Worm (Caenorhabditis elegans) whole organism, dauer: Measurements from ENCODE around the gene nape-2.

ENCODE experiments used
- unc-62 ChIP-seq: sonication (generic microtip); optimal IDR thresholded peaks from 2 replicates; lab custom pipeline; 2017; ENCODE audit warnings: missing biosample characterization, missing genetic modification reagents, missing genetic modification characterization

Gene nape-2

ce11 chrIV:3738655-3739403 lies at the start of gene nape-2:
TSS of gene nape-2 (minus strand) at chrIV:3738925.
- TF ChIP-seq unc-62, result no peak

- TF ChIP-seq unc-62, result no peak
Measured at ce11 chrIV:3783910-3784309, 45.2 kb upstream of the nape-2 start, which contains the start of gene glct-6. TSS of gene glct-6 (plus strand) at chrIV:3784210.

- no peak for TF ChIP-seq unc-62
Measured at ce11 chrIV:3781539-3781938, 42.8 kb upstream of the nape-2 start.

ce11 chrIV:3774160-3774559 lies 35.4 kb upstream of the nape-2 start:
- TF ChIP-seq unc-62, result no peak

ce11 chrIV:3767749-3768148 lies 29.0 kb upstream of the nape-2 start:
- TF ChIP-seq unc-62, result no peak

- TF ChIP-seq unc-62, result no peak
Measured at ce11 chrIV:3766589-3766988, 27.9 kb upstream of the nape-2 start, which contains the start of gene vab-2. TSS of gene vab-2 (minus strand) at chrIV:3766826.

- no peak for TF ChIP-seq unc-62
Measured at ce11 chrIV:3765457-3765856, 26.7 kb upstream of the nape-2 start.

- no peak for TF ChIP-seq unc-62
Measured at ce11 chrIV:3764012-3764549, 25.4 kb upstream of the nape-2 start.

- no peak for TF ChIP-seq unc-62
Measured at ce11 chrIV:3759823-3760222, 21.1 kb upstream of the nape-2 start.

- TF ChIP-seq unc-62, result no peak
Measured at ce11 chrIV:3755921-3756320, 17.2 kb upstream of the nape-2 start, which contains the start of gene best-20. TSS of gene best-20 (plus strand) at chrIV:3756221.

- TF ChIP-seq unc-62, result no peak
Measured at ce11 chrIV:3755355-3755754, 16.6 kb upstream of the nape-2 start, which contains the start of gene Y37E11AR.7. TSS of gene Y37E11AR.7 (minus strand) at chrIV:3755455.

- TF ChIP-seq unc-62, result no peak
Measured at ce11 chrIV:3752276-3752675, 13.6 kb upstream of the nape-2 start.

ce11 chrIV:3751001-3751400 lies 12.3 kb upstream of the nape-2 start, which contains the start of gene ugt-45:
TSS of gene ugt-45 (minus strand) at chrIV:3751101.
- no peak for TF ChIP-seq unc-62

ce11 chrIV:3745806-3746205 lies 7.1 kb upstream of the nape-2 start:
- TF ChIP-seq unc-62, result no peak

- TF ChIP-seq unc-62, result no peak
Measured at ce11 chrIV:3743748-3744147, 5.0 kb upstream of the nape-2 start, which contains the start of gene siah-1. TSS of gene siah-1 (plus strand) at chrIV:3744048.

- TF ChIP-seq unc-62, result no peak
Measured at ce11 chrIV:3742426-3742839, 3.7 kb upstream of the nape-2 start.

- TF ChIP-seq unc-62, result no peak
Measured at ce11 chrIV:3741874-3742273, 3.1 kb upstream of the nape-2 start.

- TF ChIP-seq unc-62, result no peak
Measured at ce11 chrIV:3740830-3741477, 2.2 kb upstream of the nape-2 start, which contains the start of gene nape-1. TSS of gene nape-1 (minus strand) at chrIV:3740880.
